Fruit fly (Drosophila melanogaster) whole organism, embryonic: ENCODE data around the gene Nin.

Experiments
- CG10431 ChIP-seq: fragments of 200-800 bp; sonication (Bioruptor generic); optimal IDR thresholded peaks from 3 replicates; lab custom pipeline; 2018; ENCODE audit warnings: missing biosample characterization, mild to moderate bottlenecking, missing genetic modification characterization
- CG14441 ChIP-seq: fragments of 200-800 bp; sonication (Bioruptor generic); IDR thresholded peaks from 2 replicates; pipeline ENCODE4 v1.3.6; 2022; ENCODE audit warnings: missing biosample characterization, missing genetic modification characterization
- CG18619 ChIP-seq: fragments of 200-800 bp; sonication (Bioruptor generic); optimal IDR thresholded peaks from 3 replicates; lab custom pipeline; 2017; ENCODE audit warnings: missing biosample characterization, mild to moderate bottlenecking, missing genetic modification characterization
- CG2129 ChIP-seq: fragments of 200-800 bp; sonication (Bioruptor generic); IDR thresholded peaks from 2 replicates; pipeline ENCODE4 v1.3.6; 2022; ENCODE audit warnings: missing biosample characterization, missing genetic modification characterization; ENCODE audit not compliant: partially characterized antibody
- CG3281 ChIP-seq: fragments of 200-800 bp; sonication (Bioruptor generic); optimal IDR thresholded peaks from 3 replicates; lab custom pipeline; 2017; ENCODE audit warnings: missing biosample characterization, mild to moderate bottlenecking, missing genetic modification characterization
- CG3407 ChIP-seq: fragments of 200-800 bp; sonication (Bioruptor generic); optimal IDR thresholded peaks from 2 replicates; lab custom pipeline; 2018; ENCODE audit warnings: missing biosample characterization, mild to moderate bottlenecking, missing genetic modification characterization
- CG6683 ChIP-seq: fragments of 200-800 bp; sonication (Bioruptor generic); optimal IDR thresholded peaks from 2 replicates; lab custom pipeline; 2017; ENCODE audit warnings: missing biosample characterization, mild to moderate bottlenecking, missing genetic modification characterization, missing genetic modification reagents
- CG7786 ChIP-seq: fragments of 200-800 bp; sonication (Bioruptor generic); optimal IDR thresholded peaks from 2 replicates; lab custom pipeline; 2016; ENCODE audit warnings: missing biosample characterization, missing genetic modification characterization
- CG7963 ChIP-seq: fragments of 200-800 bp; sonication (Bioruptor generic); IDR thresholded peaks from 3 replicates; pipeline ENCODE4 v1.3.6; 2022; ENCODE audit warnings: missing biosample characterization, missing genetic modification characterization; ENCODE audit not compliant: partially characterized antibody
- CG8944 ChIP-seq: fragments of 200-800 bp; sonication (Bioruptor generic); optimal IDR thresholded peaks from 3 replicates; lab custom pipeline; 2016; ENCODE audit warnings: missing biosample characterization, missing genetic modification characterization
- CG9609 ChIP-seq: fragments of 200-800 bp; sonication (Bioruptor generic); optimal IDR thresholded peaks from 3 replicates; lab custom pipeline; 2016; ENCODE audit warnings: missing biosample characterization, missing genetic modification characterization
- CG9797 ChIP-seq: fragments of 200-800 bp; sonication (Bioruptor generic); optimal IDR thresholded peaks from 3 replicates; lab custom pipeline; 2018; ENCODE audit warnings: missing biosample characterization, mild to moderate bottlenecking, missing genetic modification characterization
- CrebB ChIP-seq: fragments of 200-800 bp; sonication (Bioruptor generic); optimal IDR thresholded peaks from 3 replicates; lab custom pipeline; 2018; ENCODE audit warnings: missing biosample characterization, mild to moderate bottlenecking, missing genetic modification characterization
- Doc2 ChIP-seq: fragments of 200-800 bp; sonication (Bioruptor generic); IDR thresholded peaks from 2 replicates; pipeline ENCODE4 v1.3.6; 2022; ENCODE audit warnings: missing biosample characterization, missing genetic modification characterization
- E2f2 ChIP-seq: fragments of 200-800 bp; sonication (Bioruptor generic); IDR thresholded peaks from 2 replicates; pipeline ENCODE4 v1.3.6; 2022; ENCODE audit warnings: missing biosample characterization, missing genetic modification characterization
- H2.0 ChIP-seq: fragments of 200-800 bp; sonication (Bioruptor generic); IDR thresholded peaks from 2 replicates; pipeline ENCODE4 v1.3.6; 2022; ENCODE audit warnings: missing biosample characterization, missing genetic modification characterization
- Hr78 ChIP-seq, 2 experiments: fragments of 200-800 bp in 1 of 2; fragments of >200 bp in 1 of 2; sonication (Bioruptor generic) in 1 of 2; optimal IDR thresholded peaks; 2 replicates each; lab custom pipeline; 2017 to 2019; ENCODE audit warnings: missing biosample characterization in 2 of 2, missing genetic modification characterization in 2 of 2, mild to moderate bottlenecking in 1 of 2, moderate library complexity in 1 of 2
- Kr ChIP-seq: fragments of 200-800 bp; sonication (Bioruptor generic); optimal IDR thresholded peaks from 2 replicates; lab custom pipeline; 2017; ENCODE audit warnings: missing biosample characterization, mild to moderate bottlenecking, missing genetic modification characterization
- MTF-1 ChIP-seq: fragments of 200-800 bp; sonication (Bioruptor generic); optimal IDR thresholded peaks from 2 replicates; lab custom pipeline; 2018; ENCODE audit warnings: missing biosample characterization, mild to moderate bottlenecking, missing genetic modification characterization, borderline replicate concordance
- Max ChIP-seq: fragments of 200-800 bp; sonication (Bioruptor generic); optimal IDR thresholded peaks from 2 replicates; lab custom pipeline; 2016; ENCODE audit warnings: missing biosample characterization, mild to moderate bottlenecking, missing genetic modification characterization
- Med ChIP-seq: fragments of 200-800 bp; sonication (Bioruptor generic); peaks from one replicate; lab custom pipeline; 2016; ENCODE audit warnings: missing biosample characterization, missing genetic modification characterization, mild to moderate bottlenecking, inconsistent platforms, moderate library complexity
- Rfx ChIP-seq: fragments of 200-800 bp; sonication (Bioruptor generic); IDR thresholded peaks from 2 replicates; pipeline ENCODE4 v1.3.6; 2022; ENCODE audit warnings: missing biosample characterization, missing genetic modification characterization
- Six4 ChIP-seq: fragments of 200-800 bp; sonication (Bioruptor generic); optimal IDR thresholded peaks from 2 replicates; lab custom pipeline; 2016; ENCODE audit warnings: missing biosample characterization, missing genetic modification characterization
- Sox102F ChIP-seq: fragments of 200-800 bp; sonication (Bioruptor generic); optimal IDR thresholded peaks from 2 replicates; lab custom pipeline; 2018; ENCODE audit warnings: missing biosample characterization, mild to moderate bottlenecking, missing genetic modification characterization, moderate library complexity
- Sry-β ChIP-seq: fragments of 200-800 bp; sonication (Bioruptor generic); optimal IDR thresholded peaks from 2 replicates; lab custom pipeline; 2018; ENCODE audit warnings: missing biosample characterization, mild to moderate bottlenecking, missing genetic modification characterization, moderate library complexity
- az2 ChIP-seq: fragments of 200-800 bp; sonication (Bioruptor generic); optimal IDR thresholded peaks from 3 replicates; lab custom pipeline; 2016; ENCODE audit warnings: missing biosample characterization, missing genetic modification characterization
- br ChIP-seq: fragments of >200 bp; optimal IDR thresholded peaks from 2 replicates; lab custom pipeline; 2017
- chif ChIP-seq, 2 experiments: fragments of 200-800 bp; sonication (Bioruptor generic); optimal IDR thresholded peaks; 3 replicates each; lab custom pipeline; 2016; ENCODE audit warnings: missing biosample characterization in 2 of 2, missing genetic modification characterization in 2 of 2
- chinmo ChIP-seq: fragments of 200-800 bp; sonication (Bioruptor generic); IDR thresholded peaks from 4 replicates; pipeline ENCODE4 v1.3.6; 2022; ENCODE audit warnings: missing biosample characterization, missing genetic modification characterization; ENCODE audit not compliant: partially characterized antibody
- corto ChIP-seq: fragments of 200-800 bp; sonication (Bioruptor generic); optimal IDR thresholded peaks from 2 replicates; lab custom pipeline; 2016; ENCODE audit warnings: missing biosample characterization, mild to moderate bottlenecking, missing genetic modification characterization, moderate library complexity
- danr ChIP-seq: fragments of 200-800 bp; sonication (Bioruptor generic); IDR thresholded peaks from 2 replicates; pipeline ENCODE4 v1.3.6; 2022; ENCODE audit warnings: missing biosample characterization, missing genetic modification characterization
- eve ChIP-seq, 2 experiments: fragments of >200 bp; optimal IDR thresholded peaks; 2 replicates each; lab custom pipeline; 2017; ENCODE audit warnings: missing biosample characterization in 2 of 2, missing genetic modification characterization in 2 of 2
- fd3F ChIP-seq: fragments of 200-800 bp; sonication (Bioruptor generic); optimal IDR thresholded peaks from 2 replicates; lab custom pipeline; 2018; ENCODE audit warnings: missing biosample characterization, mild to moderate bottlenecking, missing genetic modification characterization, moderate library complexity
- gcm2 ChIP-seq: fragments of 200-800 bp; sonication (Bioruptor generic); optimal IDR thresholded peaks from 2 replicates; lab custom pipeline; 2016; ENCODE audit warnings: missing biosample characterization, missing genetic modification characterization
- hkb ChIP-seq, 2 experiments: fragments of 200-800 bp in 1 of 2; fragments of >200 bp in 1 of 2; sonication (Bioruptor generic) in 1 of 2; IDR thresholded peaks in 1 of 2; optimal IDR thresholded peaks in 1 of 2; 2 replicates each; pipeline versions ENCODE4 v1.3.6 to Lab custom; 2017 to 2022; ENCODE audit warnings: missing biosample characterization in 1 of 2, missing genetic modification characterization in 1 of 2
- lbe ChIP-seq: fragments of 200-800 bp; sonication (Bioruptor generic); optimal IDR thresholded peaks from 2 replicates; lab custom pipeline; 2016; ENCODE audit warnings: missing biosample characterization, mild to moderate bottlenecking, missing genetic modification characterization
- lola ChIP-seq, 3 experiments: fragments of >200 bp in 2 of 3; fragments of 200-800 bp in 1 of 3; sonication (Bioruptor generic) in 1 of 3; optimal IDR thresholded peaks; 2 replicates each; lab custom pipeline; 2017 to 2019; ENCODE audit warnings: missing biosample characterization in 3 of 3, missing genetic modification characterization in 3 of 3, mild to moderate bottlenecking in 1 of 3, moderate library complexity in 1 of 3
- nerfin-1 ChIP-seq: fragments of 200-800 bp; sonication (Bioruptor generic); optimal IDR thresholded peaks from 3 replicates; lab custom pipeline; 2019; ENCODE audit warnings: missing biosample characterization, mild to moderate bottlenecking, missing genetic modification characterization, moderate library complexity
- nom ChIP-seq: fragments of 200-800 bp; sonication (Bioruptor generic); optimal IDR thresholded peaks from 2 replicates; lab custom pipeline; 2017; ENCODE audit warnings: missing biosample characterization, missing genetic modification characterization, mild to moderate bottlenecking, moderate library complexity, missing genetic modification reagents
- pb ChIP-seq: fragments of 200-800 bp; sonication (Bioruptor generic); optimal IDR thresholded peaks from 3 replicates; lab custom pipeline; 2016; ENCODE audit warnings: missing biosample characterization, missing genetic modification characterization
- pho ChIP-seq: fragments of 200-800 bp; sonication (Bioruptor generic); optimal IDR thresholded peaks from 2 replicates; lab custom pipeline; 2016; ENCODE audit warnings: missing biosample characterization, missing genetic modification characterization
- phol ChIP-seq: fragments of 200-800 bp; sonication (Bioruptor generic); optimal IDR thresholded peaks from 3 replicates; lab custom pipeline; 2018; ENCODE audit warnings: missing biosample characterization, mild to moderate bottlenecking, missing genetic modification characterization, moderate library complexity
- ro ChIP-seq: fragments of 200-800 bp; sonication (Bioruptor generic); IDR thresholded peaks from 2 replicates; pipeline ENCODE4 v1.3.6; 2022; ENCODE audit warnings: missing biosample characterization, missing genetic modification characterization
- sim ChIP-seq: fragments of 200-800 bp; sonication (Bioruptor generic); IDR thresholded peaks from 2 replicates; pipeline ENCODE4 v1.3.6; 2022; ENCODE audit warnings: missing biosample characterization, missing genetic modification characterization
- sob ChIP-seq: fragments of 200-800 bp; sonication (Bioruptor generic); IDR thresholded peaks from 2 replicates; pipeline ENCODE4 v1.3.6; 2022; ENCODE audit warnings: missing biosample characterization, missing genetic modification characterization

Nin gene

dm6 chr2L:5294392-5295244 lies 16.3 kb upstream of the Nin start (continued):
- no peak for TF ChIP-seq chinmo (GFP tag; lab: Robert Waterston, UW)
- TF ChIP-seq Hr78 (GFP tag; optimal IDR thresholded peaks at IDR 0.05; lab: Kevin White, UChicago): peak in 1 of 2 experiments; percentile 48
- TF ChIP-seq chif (GFP tag; optimal IDR thresholded peaks at IDR 0.05; lab: Kevin White, UChicago): no peak
- TF ChIP-seq sob: no peak
- TF ChIP-seq nom (GFP tag; lab: Kevin White, UChicago): peak; percentile 76
- TF ChIP-seq eve (GFP tag; optimal IDR thresholded peaks at IDR 0.05; lab: Kevin White, UChicago): no peak
- no peak for TF ChIP-seq Doc2 (GFP tag; lab: Robert Waterston, UW)
- TF ChIP-seq Six4 (GFP tag; lab: Kevin White, UChicago): no peak
- TF ChIP-seq pho (GFP tag; lab: Kevin White, UChicago): no peak
- peak; percentile 26 for TF ChIP-seq corto (GFP tag; lab: Kevin White, UChicago)
- TF ChIP-seq Rfx: no peak
- TF ChIP-seq fd3F (GFP tag; lab: Kevin White, UChicago): no peak
- no peak for TF ChIP-seq Kr
- no peak for TF ChIP-seq CG9797
- TF ChIP-seq, all 482 proteins: peak for 6

dm6 chr2L:5292977-5293513 lies 14.7 kb upstream of the Nin start:
- TF ChIP-seq az2 (peak; percentile 70), br (lab: Kevin White, UChicago) (no peak), danr (GFP tag; lab: Robert Waterston, UW) (0 out of 2 replicates have a peak, but pooled peaks have one; percentile 11), phol (peak; percentile 86), CG9609 (GFP tag; lab: Kevin White, UChicago) (no peak), ro (GFP tag; lab: Robert Waterston, UW) (peak; percentile 47; the same call in 1 of the 2 replicates), lola (GFP tag; optimal IDR thresholded peaks at IDR 0.05; lab: Kevin White, UChicago) (peak in 1 of 3 experiments; percentile 86), MTF-1 (GFP tag; lab: Kevin White, UChicago) (peak; percentile 28), H2.0 (GFP tag; lab: Robert Waterston, UW) (0 out of 2 replicates have a peak, but pooled peaks have one; percentile 50), sim (GFP tag; lab: Robert Waterston, UW) (no peak), chinmo (GFP tag; lab: Robert Waterston, UW) (peak; percentile 66; the same call in 1 of the 4 replicates), Max (GFP tag; lab: Kevin White, UChicago) (peak; percentile 48), CG7963 (GFP tag; lab: Robert Waterston, UW) (no peak), lbe (GFP tag; lab: Kevin White, UChicago) (peak; percentile 98), pho (GFP tag; lab: Kevin White, UChicago) (no peak), CG6683 (GFP tag; lab: Kevin White, UChicago) (peak; percentile 39), nom (GFP tag; lab: Kevin White, UChicago) (peak; percentile 92), nerfin-1 (tag; lab: Kevin White, UChicago) (peak; percentile 84), CG2129 (GFP tag; lab: Robert Waterston, UW) (no peak), CG8944 (GFP tag; lab: Kevin White, UChicago) (peak; percentile 27), Sox102F (GFP tag; lab: Kevin White, UChicago) (peak; percentile 85), E2f2 (GFP tag; lab: Robert Waterston, UW) (peak; percentile 52; the same call in 1 of the 2 replicates), CG10431 (GFP tag; lab: Kevin White, UChicago) (peak; percentile 74), pb (GFP tag; lab: Kevin White, UChicago) (peak; percentile 25), CG3281 (GFP tag; lab: Kevin White, UChicago) (peak; percentile 42), Sry-β (GFP tag; lab: Kevin White, UChicago) (peak; percentile 14), CG18619 (GFP tag; lab: Kevin White, UChicago) (peak; percentile 39), hkb (optimal IDR thresholded peaks at IDR 0.05; lab: Kevin White, UChicago) (no peak), hkb (GFP tag; IDR thresholded peaks at IDR 0.05; lab: Robert Waterston, UW) (peak; percentile 81), CG14441 (GFP tag; lab: Robert Waterston, UW) (peak; percentile 45; the same call in 1 of the 2 replicates), CG3407 (peak; percentile 79), CG7786 (peak; percentile 67), Med (GFP tag; lab: Kevin White, UChicago) (peak; percentile 88), CrebB (tag; lab: Kevin White, UChicago) (peak; percentile 41), gcm2 (GFP tag; lab: Kevin White, UChicago) (peak; percentile 35)
